Fruit fly (Drosophila melanogaster) S2 (cell line): ENCODE measurements around the gene sqh.

Experiments
- CG8478 ChIP-seq: fragments of >200 bp; optimal IDR thresholded peaks from 2 replicates; lab custom pipeline; 2018
- CTCF ChIP-seq, 2 experiments: fragments of >200 bp; optimal IDR thresholded peaks; 2 replicates each; lab custom pipeline; 2018

dm6 chrX:6231764-6232163 is 6.8 kb upstream of the sqh start:
- TF ChIP-seq CG8478 (lab: Kevin White, UChicago): no peak
- no peak for TF ChIP-seq CTCF (optimal IDR thresholded peaks at IDR 0.05; lab: Kevin White, UChicago)
